Worm (Caenorhabditis elegans) whole organism, L3 larva: ENCODE measurements around the gene Y116F11B.14.

Source experiments
- R02D3.7 ChIP-seq: fragments of 150-350 bp; optimal IDR thresholded peaks from 2 replicates; lab custom pipeline; 2014; ENCODE audit warnings: missing biosample characterization, missing genetic modification characterization
- ZK546.5 ChIP-seq: sonication (generic microtip); optimal IDR thresholded peaks from 2 replicates; lab custom pipeline; 2017; ENCODE audit warnings: missing biosample characterization, missing genetic modification characterization
- aly-2 ChIP-seq: fragments of 150-350 bp; optimal IDR thresholded peaks from 2 replicates; lab custom pipeline; 2014; ENCODE audit warnings: missing biosample characterization, missing genetic modification characterization
- ama-1 ChIP-seq: fragments of 150-350 bp; optimal IDR thresholded peaks from 2 replicates; lab custom pipeline; 2018
- ceh-28 ChIP-seq: fragments of 150-350 bp; optimal IDR thresholded peaks from 2 replicates; lab custom pipeline; 2014; ENCODE audit warnings: missing biosample characterization, missing genetic modification reagents, missing genetic modification characterization
- ceh-82 ChIP-seq: fragments of 150-350 bp; optimal IDR thresholded peaks from 2 replicates; lab custom pipeline; 2014; ENCODE audit warnings: missing biosample characterization, missing genetic modification characterization
- ceh-9 ChIP-seq: sonication (generic microtip); optimal IDR thresholded peaks from 2 replicates; lab custom pipeline; 2018; ENCODE audit warnings: missing biosample characterization, missing genetic modification characterization
- daf-12 ChIP-seq: fragments of 150-350 bp; optimal IDR thresholded peaks from 2 replicates; lab custom pipeline; 2014; ENCODE audit warnings: missing biosample characterization, missing genetic modification reagents, missing genetic modification characterization
- egl-5 ChIP-seq: fragments of 150-350 bp; optimal IDR thresholded peaks from 2 replicates; lab custom pipeline; 2017; ENCODE audit warnings: missing biosample characterization, missing genetic modification reagents, missing genetic modification characterization, inconsistent platforms
- elt-1 ChIP-seq: fragments of 150-350 bp; optimal IDR thresholded peaks from 2 replicates; lab custom pipeline; 2014; ENCODE audit warnings: missing biosample characterization, missing genetic modification characterization
- elt-2 ChIP-seq: sonication (generic microtip); optimal IDR thresholded peaks from 2 replicates; lab custom pipeline; 2016; ENCODE audit warnings: missing genetic modification reagents, mild to moderate bottlenecking, missing genetic modification characterization, missing compliant biosample characterization
- fkh-10 ChIP-seq: sonication (generic microtip); optimal IDR thresholded peaks from 2 replicates; lab custom pipeline; 2017; ENCODE audit warnings: missing biosample characterization, missing genetic modification reagents, missing genetic modification characterization
- fkh-2 ChIP-seq: fragments of 150-350 bp; optimal IDR thresholded peaks from 2 replicates; lab custom pipeline; 2014; ENCODE audit warnings: missing biosample characterization, missing genetic modification reagents, missing genetic modification characterization
- fos-1 ChIP-seq: fragments of 150-350 bp; optimal IDR thresholded peaks from 2 replicates; lab custom pipeline; 2014; ENCODE audit warnings: missing biosample characterization, missing genetic modification characterization
- lin-15B ChIP-seq: fragments of 150-350 bp; optimal IDR thresholded peaks from 2 replicates; lab custom pipeline; 2014; ENCODE audit warnings: missing biosample characterization, missing genetic modification characterization
- lin-39 ChIP-seq: fragments of 150-350 bp; optimal IDR thresholded peaks from 2 replicates; lab custom pipeline; 2018; ENCODE audit warnings: missing biosample characterization, missing genetic modification reagents, missing genetic modification characterization
- lsy-12 ChIP-seq: sonication (generic microtip); optimal IDR thresholded peaks from 2 replicates; lab custom pipeline; 2016; ENCODE audit warnings: mild to moderate bottlenecking, missing genetic modification characterization, missing compliant biosample characterization
- mdl-1 ChIP-seq: fragments of 150-350 bp; optimal IDR thresholded peaks from 2 replicates; lab custom pipeline; 2014; ENCODE audit warnings: missing biosample characterization, missing genetic modification characterization
- mml-1 ChIP-seq: fragments of 150-350 bp; sonication (generic microtip); optimal IDR thresholded peaks from 3 replicates; lab custom pipeline; 2014; ENCODE audit warnings: missing biosample characterization, missing genetic modification characterization
- nfya-1 ChIP-seq: sonication (generic microtip); optimal IDR thresholded peaks from 2 replicates; lab custom pipeline; 2017; ENCODE audit warnings: missing genetic modification characterization, mild to moderate bottlenecking, missing compliant biosample characterization, antibody characterized with exemption, moderate library complexity; ENCODE audit not compliant: insufficient read depth
- nhr-11 ChIP-seq: fragments of 150-350 bp; optimal IDR thresholded peaks from 2 replicates; lab custom pipeline; 2014; ENCODE audit warnings: missing biosample characterization, missing genetic modification characterization
- nhr-12 ChIP-seq: fragments of 150-350 bp; optimal IDR thresholded peaks from 2 replicates; lab custom pipeline; 2014; ENCODE audit warnings: missing biosample characterization, missing genetic modification characterization
- nhr-23 ChIP-seq: fragments of 150-350 bp; optimal IDR thresholded peaks from 2 replicates; lab custom pipeline; 2014; ENCODE audit warnings: missing biosample characterization, missing genetic modification reagents, missing genetic modification characterization
- nhr-28 ChIP-seq: fragments of 150-350 bp; optimal IDR thresholded peaks from 2 replicates; lab custom pipeline; 2014; ENCODE audit warnings: missing biosample characterization, missing genetic modification characterization
- nhr-43 ChIP-seq: sonication (generic microtip); optimal IDR thresholded peaks from 2 replicates; lab custom pipeline; 2016; ENCODE audit warnings: mild to moderate bottlenecking, missing genetic modification characterization, missing compliant biosample characterization; ENCODE audit not compliant: poor library complexity, severe bottlenecking
- pha-4 ChIP-seq: fragments of 150-350 bp; optimal IDR thresholded peaks from 2 replicates; lab custom pipeline; 2014; ENCODE audit warnings: missing biosample characterization, missing genetic modification reagents, missing genetic modification characterization
- pqm-1 ChIP-seq: fragments of 150-350 bp; optimal IDR thresholded peaks from 2 replicates; lab custom pipeline; 2017; ENCODE audit warnings: missing biosample characterization, missing genetic modification characterization, inconsistent platforms
- sea-2 ChIP-seq: fragments of 150-350 bp; sonication (generic microtip); optimal IDR thresholded peaks from 4 replicates; lab custom pipeline; 2014; ENCODE audit warnings: missing biosample characterization, missing genetic modification reagents, missing genetic modification characterization
- snpc-4 ChIP-seq: fragments of 150-350 bp; optimal IDR thresholded peaks from 2 replicates; lab custom pipeline; 2014; ENCODE audit warnings: missing biosample characterization, missing genetic modification characterization
- unc-39 ChIP-seq: sonication (generic microtip); optimal IDR thresholded peaks from 4 replicates; lab custom pipeline; 2017; ENCODE audit warnings: missing biosample characterization, missing genetic modification characterization
- unc-62 ChIP-seq: fragments of 150-350 bp; sonication (generic microtip); optimal IDR thresholded peaks from 4 replicates; lab custom pipeline; 2014; ENCODE audit warnings: missing biosample characterization, missing genetic modification reagents, missing genetic modification characterization
- zag-1 ChIP-seq: fragments of 150-350 bp; optimal IDR thresholded peaks from 2 replicates; lab custom pipeline; 2014; ENCODE audit warnings: missing biosample characterization, missing genetic modification characterization
- ztf-11 ChIP-seq: fragments of 150-350 bp; optimal IDR thresholded peaks from 2 replicates; lab custom pipeline; 2014; ENCODE audit warnings: missing biosample characterization, missing genetic modification characterization
- ztf-4 ChIP-seq: fragments of 150-350 bp; optimal IDR thresholded peaks from 2 replicates; lab custom pipeline; 2014; ENCODE audit warnings: missing biosample characterization, missing genetic modification characterization

Y116F11B.14 gene

ce11 chrV:19899167-19899566 is at the start of gene Y116F11B.14:
Gene Y116F11B.14 (plus strand): TSS chrV:19899467.
- TF ChIP-seq lsy-12 (no peak), mdl-1 (tag; lab: Kevin White, UChicago) (no peak), pha-4 (tag; lab: Kevin White, UChicago) (no peak), elt-1 (tag; lab: Kevin White, UChicago) (no peak), daf-12 (tag; lab: Kevin White, UChicago) (no peak), nfya-1 (tag; lab: Kevin White, UChicago) (no peak), nhr-12 (tag; lab: Kevin White, UChicago) (no peak), nhr-43 (tag; lab: Kevin White, UChicago) (no peak), aly-2 (tag; lab: Kevin White, UChicago) (no peak), unc-39 (tag; lab: Kevin White, UChicago) (no peak), nhr-23 (tag; lab: Kevin White, UChicago) (no peak), sea-2 (GFP tag; lab: Kevin White, UChicago) (no peak), snpc-4 (tag; lab: Kevin White, UChicago) (no peak), ztf-4 (tag; lab: Kevin White, UChicago) (no peak), elt-2 (tag; lab: Kevin White, UChicago) (no peak), mml-1 (no peak), ceh-9 (tag; lab: Kevin White, UChicago) (no peak), zag-1 (tag; lab: Kevin White, UChicago) (no peak), egl-5 (no peak)

- TF ChIP-seq ama-1 (lab: Kevin White, UChicago) (no peak), nhr-23 (tag; lab: Kevin White, UChicago) (no peak)
Measured at ce11 chrV:19853610-19854009, 45.7 kb upstream of the Y116F11B.14 start.

- TF ChIP-seq aly-2 (tag; lab: Kevin White, UChicago) (no peak), lsy-12 (no peak), ceh-82 (tag; lab: Kevin White, UChicago) (no peak), nhr-11 (no peak), lin-15B (tag; lab: Kevin White, UChicago) (no peak), mml-1 (no peak), ztf-4 (tag; lab: Kevin White, UChicago) (no peak), R02D3.7 (tag; lab: Kevin White, UChicago) (no peak), lin-39 (tag; lab: Kevin White, UChicago) (no peak), snpc-4 (tag; lab: Kevin White, UChicago) (no peak), ZK546.5 (tag; lab: Kevin White, UChicago) (no peak), ztf-11 (tag; lab: Kevin White, UChicago) (no peak), nhr-12 (tag; lab: Kevin White, UChicago) (no peak)
Measured at ce11 chrV:19856335-19856734, 42.9 kb upstream of the Y116F11B.14 start.

- TF ChIP-seq ceh-28 (tag; lab: Kevin White, UChicago) (no peak), sea-2 (GFP tag; lab: Kevin White, UChicago) (no peak), nhr-43 (tag; lab: Kevin White, UChicago) (no peak), fkh-10 (no peak), pqm-1 (tag; lab: Kevin White, UChicago) (no peak), ztf-11 (tag; lab: Kevin White, UChicago) (no peak), lin-39 (tag; lab: Kevin White, UChicago) (no peak), unc-62 (GFP tag; lab: Kevin White, UChicago) (no peak), nhr-28 (tag; lab: Kevin White, UChicago) (no peak)
Measured at ce11 chrV:19856933-19857332, 42.3 kb upstream of the Y116F11B.14 start.

ce11 chrV:19857334-19857733 is 41.9 kb upstream of the Y116F11B.14 start, which contains the start of gene Y116F11B.8:
Gene Y116F11B.8 (plus strand): TSS chrV:19857634.
- TF ChIP-seq ztf-11 (tag; lab: Kevin White, UChicago) = no peak
- TF ChIP-seq ama-1 (lab: Kevin White, UChicago) = no peak
- no peak for TF ChIP-seq lsy-12
- TF ChIP-seq fos-1 (tag; lab: Kevin White, UChicago) = no peak
- no peak for TF ChIP-seq elt-2 (tag; lab: Kevin White, UChicago)
- TF ChIP-seq daf-12 (tag; lab: Kevin White, UChicago) = no peak
- no peak for TF ChIP-seq nfya-1 (tag; lab: Kevin White, UChicago)
- TF ChIP-seq ztf-4 (tag; lab: Kevin White, UChicago) = no peak
- no peak for TF ChIP-seq ceh-28 (tag; lab: Kevin White, UChicago)
- TF ChIP-seq unc-62 (GFP tag; lab: Kevin White, UChicago) = no peak
- TF ChIP-seq fkh-2 (tag; lab: Kevin White, UChicago) = no peak
